Worm (Caenorhabditis elegans): ENCODE data around the gene dph-2.

- TF ChIP-seq nhr-12 (tag; optimal IDR thresholded peaks at IDR 0.05): no peak
- no peak for TF ChIP-seq mep-1 (tag; optimal IDR thresholded peaks at IDR 0.05)
- no peak for TF ChIP-seq snpc-4 (tag; optimal IDR thresholded peaks at IDR 0.05)
- TF ChIP-seq elt-3 (tag; optimal IDR thresholded peaks at IDR 0.05): no peak
- no peak for TF ChIP-seq unc-39 (tag; optimal IDR thresholded peaks at IDR 0.05)
- no peak for TF ChIP-seq ceh-83 (GFP tag; optimal IDR thresholded peaks at IDR 0.05)
- no peak for TF ChIP-seq ztf-11 (tag; optimal IDR thresholded peaks at IDR 0.05)
These were observed 30.7 kb upstream of the dph-2 start for ce11 chrII:10744801-10745200.

All from whole organism, mixed stage, embryonic.